Worm (Caenorhabditis elegans) whole organism, L4 larva: ENCODE results near the gene Y57A10A.4.

Experiments
- R02D3.7 ChIP-seq: fragments of 150-350 bp; sonication (generic microtip); optimal IDR thresholded peaks from 3 replicates; lab custom pipeline; 2014; ENCODE audit warnings: missing biosample characterization, missing genetic modification characterization
- ama-1 ChIP-seq: fragments of 150-350 bp; optimal IDR thresholded peaks from 2 replicates; lab custom pipeline; 2014; ENCODE audit warnings: inconsistent platforms, mixed read lengths
- dmd-6 ChIP-seq: fragments of 200-800 bp; sonication (Bioruptor generic); IDR thresholded peaks from 2 replicates; pipeline ENCODE4 v1.3.6; 2022; ENCODE audit warnings: missing genetic modification reagents, missing genetic modification characterization, missing compliant biosample characterization
- egl-27 ChIP-seq: sonication (generic microtip); optimal IDR thresholded peaks from 3 replicates; lab custom pipeline; 2017; ENCODE audit warnings: missing biosample characterization, missing genetic modification reagents, missing genetic modification characterization
- hlh-30 ChIP-seq: sonication (generic microtip); optimal IDR thresholded peaks from 2 replicates; lab custom pipeline; 2017; ENCODE audit warnings: antibody characterized with exemption, mild to moderate bottlenecking, missing genetic modification characterization, missing compliant biosample characterization; ENCODE audit not compliant: insufficient read depth
- lin-38 ChIP-seq: fragments of 200-800 bp; sonication (Bioruptor generic); IDR thresholded peaks from 2 replicates; pipeline ENCODE4 v1.3.6; 2022; ENCODE audit warnings: missing genetic modification reagents, missing genetic modification characterization, missing compliant biosample characterization
- lin-39 ChIP-seq: fragments of 150-350 bp; optimal IDR thresholded peaks from 2 replicates; lab custom pipeline; 2014; ENCODE audit warnings: missing biosample characterization, missing genetic modification reagents, missing genetic modification characterization
- mep-1 ChIP-seq: fragments of 150-350 bp; sonication (generic microtip); optimal IDR thresholded peaks from 3 replicates; lab custom pipeline; 2014; ENCODE audit warnings: missing biosample characterization, missing genetic modification characterization
- snpc-4 ChIP-seq: fragments of 150-350 bp; optimal IDR thresholded peaks from 2 replicates; lab custom pipeline; 2014; ENCODE audit warnings: missing biosample characterization, missing genetic modification characterization
- spr-1 ChIP-seq: sonication (generic microtip); optimal IDR thresholded peaks from 2 replicates; lab custom pipeline; 2016; ENCODE audit warnings: mild to moderate bottlenecking, missing genetic modification characterization, missing compliant biosample characterization
- vab-7 ChIP-seq: fragments of 200-800 bp; sonication (Bioruptor generic); IDR thresholded peaks from 2 replicates; pipeline ENCODE4 v1.3.6; 2022; ENCODE audit warnings: missing genetic modification reagents, missing genetic modification characterization, missing compliant biosample characterization
- zag-1 ChIP-seq: fragments of 150-350 bp; optimal IDR thresholded peaks from 2 replicates; lab custom pipeline; 2014; ENCODE audit warnings: missing biosample characterization, missing genetic modification characterization

- TF ChIP-seq egl-27 (no peak), snpc-4 (tag; lab: Kevin White, UChicago) (no peak), R02D3.7 (tag; lab: Kevin White, UChicago) (no peak), zag-1 (no peak), spr-1 (tag; lab: Kevin White, UChicago) (no peak), lin-38 (GFP tag; lab: Robert Waterston, UW) (no peak), ama-1 (no peak), dmd-6 (GFP tag; lab: Robert Waterston, UW) (no peak), lin-39 (no peak), mep-1 (tag; lab: Kevin White, UChicago) (no peak), vab-7 (GFP tag; lab: Robert Waterston, UW) (no peak), hlh-30 (tag; lab: Kevin White, UChicago) (no peak)
Observed at ce11 chrII:12110997-12111396, 40.7 kb upstream of the Y57A10A.4 start.
